Fruit fly (Drosophila melanogaster) whole organism: ENCODE data around the gene Smyd5.

Experiments used
- CG8478 ChIP-seq: fragments of >200 bp; optimal IDR thresholded peaks from 2 replicates; lab custom pipeline; 2018; ENCODE audit warnings: inconsistent platforms
- Dll ChIP-seq: fragments of >200 bp; optimal IDR thresholded peaks from 2 replicates; lab custom pipeline; 2017
- EcR ChIP-seq, 2 experiments: fragments of >200 bp; optimal IDR thresholded peaks; 2 replicates each; lab custom pipeline; 2017; ENCODE audit warnings: missing biosample characterization in 2 of 2, missing genetic modification characterization in 2 of 2, missing genetic modification reagents in 2 of 2
- pan ChIP-seq: fragments of >200 bp; optimal IDR thresholded peaks from 2 replicates; lab custom pipeline; 2017
- psq ChIP-seq: fragments of >200 bp; optimal IDR thresholded peaks from 2 replicates; lab custom pipeline; 2017

- no peak for TF ChIP-seq EcR (GFP tag; optimal IDR thresholded peaks at IDR 0.05; lab: Kevin White, UChicago)
- TF ChIP-seq Dll (lab: Kevin White, UChicago), result no peak
- TF ChIP-seq psq (lab: Kevin White, UChicago), result no peak
- TF ChIP-seq pan, result no peak
- TF ChIP-seq CG8478, result no peak
These were observed 22.7 kb upstream of the Smyd5 start for dm6 chr3R:21241332-21241731.
